Fruit fly (Drosophila melanogaster) whole organism, wandering third instar larva: Measurements from ENCODE around the gene CG15170.

ENCODE experiments used
- Abd-B ChIP-seq: fragments of >200 bp; optimal IDR thresholded peaks from 2 replicates; lab custom pipeline; 2017; ENCODE audit warnings: missing biosample characterization, missing genetic modification characterization
- CG9705 ChIP-seq: fragments of 200-800 bp; sonication (Bioruptor generic); optimal IDR thresholded peaks from 2 replicates; lab custom pipeline; 2018; ENCODE audit warnings: missing biosample characterization, mild to moderate bottlenecking, missing genetic modification characterization
- CrebA ChIP-seq: fragments of 200-800 bp; sonication (Bioruptor generic); optimal IDR thresholded peaks from 2 replicates; lab custom pipeline; 2016; ENCODE audit warnings: missing biosample characterization, mild to moderate bottlenecking, missing genetic modification characterization, borderline replicate concordance
- Dfd ChIP-seq: fragments of >200 bp; optimal IDR thresholded peaks from 2 replicates; lab custom pipeline; 2017; ENCODE audit warnings: missing biosample characterization, missing genetic modification characterization
- Dif ChIP-seq: fragments of 200-275, 200-300 bp; sonication (Bioruptor generic); optimal IDR thresholded peaks from 2 replicates; lab custom pipeline; 2018; ENCODE audit warnings: missing biosample characterization, missing genetic modification characterization; ENCODE audit not compliant: partially characterized antibody
- GATAd ChIP-seq: sonication (Bioruptor generic); optimal IDR thresholded peaks from 2 replicates; lab custom pipeline; 2016; ENCODE audit warnings: missing biosample characterization, missing genetic modification characterization
- HLH106 ChIP-seq: fragments of 200-800 bp; optimal IDR thresholded peaks from 3 replicates; lab custom pipeline; 2019; ENCODE audit warnings: missing biosample characterization, mild to moderate bottlenecking, missing genetic modification characterization, moderate library complexity
- Hnf4 ChIP-seq: fragments of 200-800 bp; sonication (Bioruptor generic); optimal IDR thresholded peaks from 2 replicates; lab custom pipeline; 2016; ENCODE audit warnings: missing biosample characterization, mild to moderate bottlenecking, missing genetic modification characterization
- Hr83 ChIP-seq: fragments of 200-300 bp; sonication (Bioruptor generic); optimal IDR thresholded peaks from 2 replicates; lab custom pipeline; 2016; ENCODE audit warnings: missing biosample characterization, mild to moderate bottlenecking, missing genetic modification characterization, moderate library complexity; ENCODE audit not compliant: poor library complexity, severe bottlenecking
- Jra ChIP-seq: sonication (Bioruptor generic); optimal IDR thresholded peaks from 2 replicates; lab custom pipeline; 2016; ENCODE audit warnings: missing biosample characterization, missing genetic modification characterization
- Mio ChIP-seq: sonication (Bioruptor generic); optimal IDR thresholded peaks from 2 replicates; lab custom pipeline; 2016; ENCODE audit warnings: missing biosample characterization, missing genetic modification characterization
- N ChIP-seq: fragments of >200 bp; optimal IDR thresholded peaks from 2 replicates; lab custom pipeline; 2018; ENCODE audit warnings: missing biosample characterization, missing external identifiers, missing genetic modification characterization
- OdsH ChIP-seq: fragments of 200-800 bp; sonication (Bioruptor generic); optimal IDR thresholded peaks from 2 replicates; lab custom pipeline; 2016; ENCODE audit warnings: missing biosample characterization, mild to moderate bottlenecking, missing genetic modification characterization
- Sp1 ChIP-seq: fragments of 200-800 bp; sonication (Bioruptor generic); optimal IDR thresholded peaks from 3 replicates; lab custom pipeline; 2019; ENCODE audit warnings: missing biosample characterization, mild to moderate bottlenecking, missing genetic modification characterization, moderate library complexity
- br ChIP-seq: fragments of 200-800 bp; sonication (Bioruptor generic); optimal IDR thresholded peaks from 2 replicates; lab custom pipeline; 2016; ENCODE audit warnings: missing biosample characterization, missing genetic modification characterization
- brk ChIP-seq: fragments of 200-800 bp; sonication (Bioruptor generic); optimal IDR thresholded peaks from 2 replicates; lab custom pipeline; 2016; ENCODE audit warnings: missing biosample characterization, mild to moderate bottlenecking, missing genetic modification characterization
- dl ChIP-seq, 2 experiments: fragments of 175-275, 200-275 bp in 1 of 2; fragments of 200-275 bp in 1 of 2; sonication (Bioruptor generic); optimal IDR thresholded peaks; lab custom pipeline; 2018; ENCODE audit warnings: mild to moderate bottlenecking in 2 of 2, missing biosample characterization in 2 of 2, missing genetic modification characterization in 2 of 2, moderate library complexity in 2 of 2; ENCODE audit not compliant: partially characterized antibody in 2 of 2, insufficient read depth in 1 of 2
- dmrt93B ChIP-seq: fragments of 200-800 bp; sonication (Bioruptor generic); optimal IDR thresholded peaks from 2 replicates; lab custom pipeline; 2018; ENCODE audit warnings: missing biosample characterization, mild to moderate bottlenecking, missing genetic modification characterization
- dsf ChIP-seq: sonication (Bioruptor generic); optimal IDR thresholded peaks from 2 replicates; lab custom pipeline; 2016; ENCODE audit warnings: missing biosample characterization, missing genetic modification characterization, borderline replicate concordance
- foxo ChIP-seq, 2 experiments: fragments of 200-800 bp; sonication (Bioruptor generic); optimal IDR thresholded peaks; 2 replicates in 1 of 2; 3 replicates in 1 of 2; lab custom pipeline; 2016 to 2017; ENCODE audit warnings: missing biosample characterization in 2 of 2, missing genetic modification characterization in 2 of 2
- fru ChIP-seq: fragments of 200-800 bp; sonication (Bioruptor generic); optimal IDR thresholded peaks from 3 replicates; lab custom pipeline; 2016; ENCODE audit warnings: missing biosample characterization, mild to moderate bottlenecking, missing genetic modification characterization
- h ChIP-seq: fragments of 200-800 bp; sonication (Bioruptor generic); optimal IDR thresholded peaks from 3 replicates; lab custom pipeline; 2016; ENCODE audit warnings: missing biosample characterization, mild to moderate bottlenecking, missing genetic modification characterization
- jim ChIP-seq: fragments of 175-275, 200-325 bp; sonication (Bioruptor generic); optimal IDR thresholded peaks from 2 replicates; lab custom pipeline; 2016; ENCODE audit warnings: missing biosample characterization, mild to moderate bottlenecking, missing genetic modification characterization
- pan ChIP-seq: fragments of >200 bp; optimal IDR thresholded peaks from 2 replicates; lab custom pipeline; 2017
- rgr ChIP-seq: fragments of 200-800 bp; sonication (Bioruptor generic); optimal IDR thresholded peaks from 3 replicates; lab custom pipeline; 2016; ENCODE audit warnings: missing biosample characterization, mild to moderate bottlenecking, missing genetic modification characterization
- sage ChIP-seq: fragments of 200-800 bp; sonication (Bioruptor generic); optimal IDR thresholded peaks from 2 replicates; lab custom pipeline; 2016; ENCODE audit warnings: missing biosample characterization, mild to moderate bottlenecking, missing genetic modification characterization
- sv ChIP-seq: fragments of 200-800 bp; sonication (Bioruptor generic); optimal IDR thresholded peaks from 3 replicates; lab custom pipeline; 2016; ENCODE audit warnings: missing biosample characterization, missing genetic modification characterization
- tai ChIP-seq: sonication (Bioruptor generic); optimal IDR thresholded peaks from 2 replicates; lab custom pipeline; 2016; ENCODE audit warnings: missing biosample characterization, missing genetic modification characterization
- woc ChIP-seq: sonication (Bioruptor generic); optimal IDR thresholded peaks from 2 replicates; lab custom pipeline; 2016; ENCODE audit warnings: missing biosample characterization, mild to moderate bottlenecking, missing genetic modification characterization

CG15170 gene

dm6 chr2L:18985201-18986124 lies 4.6 kb downstream of the CG15170 start:
- TF ChIP-seq sage (GFP tag; lab: Kevin White, UChicago) (no peak), fru (GFP tag; lab: Kevin White, UChicago) (peak; percentile 20), dmrt93B (no peak), Dif (no peak), OdsH (peak; percentile 22), foxo (GFP tag; optimal IDR thresholded peaks at IDR 0.05; lab: Kevin White, UChicago) (peak in 1 of 2 experiments; percentile 30), Sp1 (GFP tag; lab: Kevin White, UChicago) (no peak), Hr83 (no peak), pan (lab: Kevin White, UChicago) (no peak), br (GFP tag; lab: Kevin White, UChicago) (peak; percentile 8), rgr (GFP tag; lab: Kevin White, UChicago) (no peak), GATAd (GFP tag; lab: Kevin White, UChicago) (no peak), HLH106 (tag; lab: Kevin White, UChicago) (peak; percentile 42), h (peak; percentile 32), Hnf4 (GFP tag; lab: Kevin White, UChicago) (no peak), N (GFP tag; lab: Kevin White, UChicago) (no peak)

- no peak for TF ChIP-seq Jra (GFP tag; lab: Kevin White, UChicago)
- TF ChIP-seq dmrt93B = no peak
- no peak for TF ChIP-seq pan (lab: Kevin White, UChicago)
- TF ChIP-seq foxo (GFP tag; optimal IDR thresholded peaks at IDR 0.05; lab: Kevin White, UChicago) = no peak
- no peak for TF ChIP-seq woc (GFP tag; lab: Kevin White, UChicago)
- TF ChIP-seq Abd-B (GFP tag; lab: Kevin White, UChicago) = no peak
- no peak for TF ChIP-seq CrebA
- TF ChIP-seq dsf = no peak
- TF ChIP-seq brk = no peak
- TF ChIP-seq dl (GFP tag; optimal IDR thresholded peaks at IDR 0.05; lab: Kevin White, UChicago; ENCODE audit: insufficient read depth in 1 of 2, partially characterized antibody in 2 of 2) = no peak
- TF ChIP-seq N (GFP tag; lab: Kevin White, UChicago) = no peak
- TF ChIP-seq br (GFP tag; lab: Kevin White, UChicago) = no peak
- no peak for TF ChIP-seq rgr (GFP tag; lab: Kevin White, UChicago)
Observed at dm6 chr2L:18984158-18984557, 5.9 kb downstream of the CG15170 start.

dm6 chr2L:18982826-18983758 lies 6.9 kb downstream of the CG15170 start:
- TF ChIP-seq br (GFP tag; lab: Kevin White, UChicago) (peak; percentile 28), tai (GFP tag; lab: Kevin White, UChicago) (peak; percentile 23), Sp1 (GFP tag; lab: Kevin White, UChicago) (peak; percentile 4), CrebA (no peak), brk (no peak), woc (GFP tag; lab: Kevin White, UChicago) (peak; percentile 14), sage (GFP tag; lab: Kevin White, UChicago) (no peak), OdsH (no peak), dsf (no peak), Jra (GFP tag; lab: Kevin White, UChicago) (no peak), h (no peak), N (GFP tag; lab: Kevin White, UChicago) (no peak), foxo (GFP tag; optimal IDR thresholded peaks at IDR 0.05; lab: Kevin White, UChicago) (peak in 1 of 2 experiments; percentile 19), Mio (GFP tag; lab: Kevin White, UChicago) (no peak), CG9705 (GFP tag; lab: Kevin White, UChicago) (no peak), Hnf4 (GFP tag; lab: Kevin White, UChicago) (no peak), pan (lab: Kevin White, UChicago) (no peak), jim (no peak), sv (GFP tag; lab: Kevin White, UChicago) (no peak), Dfd (GFP tag; lab: Kevin White, UChicago) (no peak), HLH106 (tag; lab: Kevin White, UChicago) (peak; percentile 11), Hr83 (no peak)
